Worm (Caenorhabditis elegans) whole organism, L4 larva: ENCODE data around the gene F57G8.7.

ENCODE experiments used
- F26F4.8 ChIP-seq: fragments of 200-800 bp; sonication (Bioruptor generic); conservative IDR thresholded peaks from 2 replicates; pipeline ENCODE4 v1.3.6; 2022; ENCODE audit warnings: missing genetic modification characterization, missing compliant biosample characterization
- F37D6.2 ChIP-seq: sonication (generic microtip); optimal IDR thresholded peaks from 2 replicates; lab custom pipeline; 2016; ENCODE audit warnings: mild to moderate bottlenecking, missing genetic modification characterization, missing compliant biosample characterization
- F44E2.7 ChIP-seq: fragments of 200-800 bp; sonication (Bioruptor generic); IDR thresholded peaks from 2 replicates; pipeline ENCODE4 v2.1.2; 2022; ENCODE audit warnings: missing genetic modification characterization, missing compliant biosample characterization
- T26A8.4 ChIP-seq: fragments of 200-800 bp; sonication (Bioruptor generic); IDR thresholded peaks from 2 replicates; pipeline ENCODE4 v1.3.6; 2022; ENCODE audit warnings: missing genetic modification characterization, missing compliant biosample characterization
- Y75B8A.6 ChIP-seq: fragments of 200-800 bp; sonication (Bioruptor generic); IDR thresholded peaks from 2 replicates; pipeline ENCODE4 v1.3.6; 2022; ENCODE audit warnings: missing genetic modification reagents, missing genetic modification characterization, missing compliant biosample characterization
- ZK337.2 ChIP-seq: fragments of 200-800 bp; sonication (Bioruptor generic); IDR thresholded peaks from 2 replicates; pipeline ENCODE4 v1.3.6; 2022; ENCODE audit warnings: missing genetic modification reagents, missing genetic modification characterization, missing compliant biosample characterization
- ZK546.5 ChIP-seq, 2 experiments: sonication (generic microtip); optimal IDR thresholded peaks; 2 replicates each; lab custom pipeline; 2017; ENCODE audit warnings: missing biosample characterization in 2 of 2, missing genetic modification characterization in 2 of 2
- ama-1 ChIP-seq: fragments of 150-350 bp; optimal IDR thresholded peaks from 2 replicates; lab custom pipeline; 2014; ENCODE audit warnings: inconsistent platforms, mixed read lengths
- ceh-28 ChIP-seq: fragments of 150-350 bp; optimal IDR thresholded peaks from 2 replicates; lab custom pipeline; 2014; ENCODE audit warnings: missing biosample characterization, missing genetic modification reagents, missing genetic modification characterization
- ceh-44 ChIP-seq: fragments of 200-800 bp; sonication (Bioruptor generic); IDR thresholded peaks from 2 replicates; pipeline ENCODE4 v1.3.6; 2022; ENCODE audit warnings: missing genetic modification reagents, missing genetic modification characterization, missing compliant biosample characterization
- ceh-82 ChIP-seq: sonication (generic microtip); optimal IDR thresholded peaks from 2 replicates; lab custom pipeline; 2017; ENCODE audit warnings: missing biosample characterization, missing genetic modification characterization
- ctbp-1 ChIP-seq: fragments of 200-800 bp; sonication (Bioruptor generic); IDR thresholded peaks from 2 replicates; pipeline ENCODE4 v1.3.6; 2022; ENCODE audit warnings: missing genetic modification reagents, missing genetic modification characterization, missing compliant biosample characterization
- daf-8 ChIP-seq: fragments of 200-800 bp; sonication (Bioruptor generic); IDR thresholded peaks from 2 replicates; pipeline ENCODE4 v1.3.6; 2022; ENCODE audit warnings: missing genetic modification characterization, missing compliant biosample characterization
- dmd-6 ChIP-seq: fragments of 200-800 bp; sonication (Bioruptor generic); IDR thresholded peaks from 2 replicates; pipeline ENCODE4 v1.3.6; 2022; ENCODE audit warnings: missing genetic modification reagents, missing genetic modification characterization, missing compliant biosample characterization
- dmd-8 ChIP-seq: fragments of 200-800 bp; sonication (Bioruptor generic); IDR thresholded peaks from 2 replicates; pipeline ENCODE4 v1.3.6; 2022; ENCODE audit warnings: missing genetic modification characterization, missing compliant biosample characterization
- gei-8 ChIP-seq: fragments of 200-800 bp; sonication (Bioruptor generic); optimal IDR thresholded peaks from 2 replicates; lab custom pipeline; 2018; ENCODE audit warnings: mild to moderate bottlenecking, missing genetic modification characterization, missing compliant biosample characterization
- hif-1 ChIP-seq, 2 experiments: sonication (generic microtip); optimal IDR thresholded peaks; 2 replicates each; lab custom pipeline; 2016 to 2017; ENCODE audit warnings: missing compliant biosample characterization in 2 of 2, missing genetic modification characterization in 2 of 2, missing genetic modification reagents in 2 of 2, missing genotype in 2 of 2, mild to moderate bottlenecking in 1 of 2
- hmg-1.1 ChIP-seq: fragments of 200-800 bp; sonication (Bioruptor generic); IDR thresholded peaks from 2 replicates; pipeline ENCODE4 v1.3.6; 2022; ENCODE audit warnings: missing genetic modification reagents, missing genetic modification characterization, missing compliant biosample characterization
- lim-7 ChIP-seq: fragments of 200-800 bp; sonication (Bioruptor generic); IDR thresholded peaks from 2 replicates; pipeline ENCODE4 v1.3.6; 2022; ENCODE audit warnings: missing genetic modification characterization, missing compliant biosample characterization
- lin-1 ChIP-seq: fragments of 200-800 bp; sonication (Bioruptor generic); IDR thresholded peaks from 2 replicates; pipeline ENCODE4 v1.3.6; 2022; ENCODE audit warnings: missing genetic modification reagents, missing genetic modification characterization, missing compliant biosample characterization
- lir-3 ChIP-seq: sonication (generic microtip); optimal IDR thresholded peaks from 2 replicates; lab custom pipeline; 2016; ENCODE audit warnings: mild to moderate bottlenecking, missing genetic modification characterization, missing compliant biosample characterization
- lsy-2 ChIP-seq, 2 experiments: fragments of 150-350 bp in 1 of 2; sonication (generic microtip) in 1 of 2; optimal IDR thresholded peaks; 2 replicates each; lab custom pipeline; 2014 to 2017; ENCODE audit warnings: missing biosample characterization in 2 of 2, missing genetic modification characterization in 2 of 2
- madf-5 ChIP-seq, 2 experiments: fragments of 200-800 bp; sonication (Bioruptor generic); IDR thresholded peaks; 2 replicates each; pipeline ENCODE4 v1.3.6; 2022; ENCODE audit warnings: missing compliant biosample characterization in 2 of 2, missing genetic modification characterization in 2 of 2
- mep-1 ChIP-seq: fragments of 150-350 bp; sonication (generic microtip); optimal IDR thresholded peaks from 3 replicates; lab custom pipeline; 2014; ENCODE audit warnings: missing biosample characterization, missing genetic modification characterization
- mxl-2 ChIP-seq: fragments of 200-800 bp; sonication (Bioruptor generic); conservative IDR thresholded peaks from 2 replicates; pipeline ENCODE4 v1.3.6; 2022; ENCODE audit warnings: missing genetic modification reagents, missing genetic modification characterization, missing compliant biosample characterization
- nhr-102 ChIP-seq: sonication (generic microtip); optimal IDR thresholded peaks from 2 replicates; lab custom pipeline; 2016; ENCODE audit warnings: mild to moderate bottlenecking, missing genetic modification characterization, moderate library complexity, missing compliant biosample characterization
- nhr-11 ChIP-seq: fragments of 150-350 bp; optimal IDR thresholded peaks from 2 replicates; lab custom pipeline; 2014; ENCODE audit warnings: missing biosample characterization, missing genetic modification characterization
- nhr-111 ChIP-seq: fragments of 200-800 bp; sonication (Bioruptor generic); optimal IDR thresholded peaks from 2 replicates; lab custom pipeline; 2018; ENCODE audit warnings: mild to moderate bottlenecking, missing genetic modification characterization, missing compliant biosample characterization
- nhr-237 ChIP-seq: sonication (generic microtip); optimal IDR thresholded peaks from 2 replicates; lab custom pipeline; 2017; ENCODE audit warnings: missing biosample characterization, missing genetic modification characterization
- nhr-48 ChIP-seq: sonication (generic microtip); optimal IDR thresholded peaks from 2 replicates; lab custom pipeline; 2016; ENCODE audit warnings: mild to moderate bottlenecking, missing genetic modification characterization, missing compliant biosample characterization
- nhr-6 ChIP-seq: fragments of 150-350 bp; optimal IDR thresholded peaks from 2 replicates; lab custom pipeline; 2014; ENCODE audit warnings: missing biosample characterization, missing genetic modification characterization
- nhr-76 ChIP-seq: fragments of 150-350 bp; optimal IDR thresholded peaks from 2 replicates; lab custom pipeline; 2014; ENCODE audit warnings: missing biosample characterization, missing genetic modification characterization
- nhr-77 ChIP-seq: fragments of 150-350 bp; optimal IDR thresholded peaks from 2 replicates; lab custom pipeline; 2014; ENCODE audit warnings: missing biosample characterization, missing genetic modification characterization
- rbr-2 ChIP-seq: sonication (generic microtip); optimal IDR thresholded peaks from 2 replicates; lab custom pipeline; 2016; ENCODE audit warnings: missing genotype, missing genetic modification characterization, missing compliant biosample characterization
- snpc-4 ChIP-seq: fragments of 150-350 bp; optimal IDR thresholded peaks from 2 replicates; lab custom pipeline; 2014; ENCODE audit warnings: missing biosample characterization, missing genetic modification characterization
- tag-97 ChIP-seq: fragments of 200-800 bp; sonication (Bioruptor generic); IDR thresholded peaks from 2 replicates; pipeline ENCODE4 v1.3.6; 2022; ENCODE audit warnings: missing genetic modification characterization, missing compliant biosample characterization
- unc-130 ChIP-seq: sonication (generic microtip); optimal IDR thresholded peaks from 2 replicates; lab custom pipeline; 2016; ENCODE audit warnings: missing genetic modification reagents, missing genetic modification characterization, missing compliant biosample characterization
- unc-62 ChIP-seq, 3 experiments: fragments of 150-350 bp in 1 of 3; sonication (generic microtip); optimal IDR thresholded peaks in 2 of 3; peaks in 1 of 3; 1 replicate in 1 of 3; 2 replicates in 2 of 3; lab custom pipeline; 2014 to 2017; ENCODE audit warnings: missing biosample characterization in 3 of 3, missing genetic modification characterization in 3 of 3, missing genetic modification reagents in 3 of 3, missing genotype in 1 of 3
- zfp-2 ChIP-seq: sonication (generic microtip); optimal IDR thresholded peaks from 2 replicates; lab custom pipeline; 2016; ENCODE audit warnings: mild to moderate bottlenecking, missing genetic modification characterization, missing compliant biosample characterization
- zfp-3 ChIP-seq: fragments of 200-800 bp; sonication (Bioruptor generic); conservative IDR thresholded peaks from 2 replicates; pipeline ENCODE4 v1.3.6; 2022; ENCODE audit warnings: missing genetic modification reagents, missing genetic modification characterization, missing compliant biosample characterization
- zip-2 ChIP-seq: fragments of 150-350 bp; optimal IDR thresholded peaks from 2 replicates; lab custom pipeline; 2014; ENCODE audit warnings: missing biosample characterization, missing genetic modification characterization
- ztf-7 ChIP-seq: fragments of 150-350 bp; optimal IDR thresholded peaks from 2 replicates; lab custom pipeline; 2014; ENCODE audit warnings: missing biosample characterization, missing genetic modification characterization

Gene F57G8.7

ce11 chrV:16328849-16329248 lies at the start of gene F57G8.7:
Gene F57G8.7, plus strand, starts transcription at chrV:16329149.
- TF ChIP-seq tag-97 (GFP tag; lab: Robert Waterston, UW) (no peak), hif-1 (tag; optimal IDR thresholded peaks at IDR 0.05; lab: Kevin White, UChicago) (no peak), lir-3 (tag; lab: Kevin White, UChicago) (no peak), nhr-77 (tag; lab: Kevin White, UChicago) (no peak), ceh-44 (GFP tag; lab: Robert Waterston, UW) (no peak), madf-5 (GFP tag; IDR thresholded peaks at IDR 0.05; lab: Robert Waterston, UW) (no peak), ZK337.2 (GFP tag; lab: Robert Waterston, UW) (no peak), daf-8 (GFP tag; lab: Robert Waterston, UW) (no peak), ctbp-1 (GFP tag; lab: Robert Waterston, UW) (no peak), nhr-102 (tag; lab: Kevin White, UChicago) (no peak), F44E2.7 (GFP tag; lab: Robert Waterston, UW) (no peak)

- TF ChIP-seq zip-2 (tag; lab: Kevin White, UChicago) (no peak), nhr-76 (tag; lab: Kevin White, UChicago) (no peak), gei-8 (GFP tag; lab: Kevin White, UChicago) (no peak), hmg-1.1 (GFP tag; lab: Robert Waterston, UW) (no peak), ceh-82 (tag; lab: Kevin White, UChicago) (no peak), daf-8 (GFP tag; lab: Robert Waterston, UW) (no peak)
Measured at ce11 chrV:16282147-16282546, 46.8 kb upstream of the F57G8.7 start, which contains the start of gene F28G4.2. Gene F28G4.2, minus strand, starts transcription at chrV:16282321.

- TF ChIP-seq unc-62 (GFP tag; optimal IDR thresholded peaks at IDR 0.05 in 1 of 2; lab: Kevin White, UChicago) (peak in 1 of 2 experiments; percentile 66), unc-62 (tag; optimal IDR thresholded peaks at IDR 0.05; lab: Kevin White, UChicago) (no peak), T26A8.4 (GFP tag; lab: Robert Waterston, UW) (no peak)
Measured at ce11 chrV:16285794-16286193, 43.2 kb upstream of the F57G8.7 start, which contains the start of gene F28G4.4. Gene F28G4.4, minus strand, starts transcription at chrV:16285894.

ce11 chrV:16287619-16288018 lies 41.3 kb upstream of the F57G8.7 start, which contains the start of gene F28G4.3:
Gene F28G4.3, minus strand, starts transcription at chrV:16287719.
- TF ChIP-seq nhr-237: no peak
- no peak for TF ChIP-seq Y75B8A.6 (GFP tag; lab: Robert Waterston, UW)
- TF ChIP-seq lim-7 (GFP tag; lab: Robert Waterston, UW): no peak
- TF ChIP-seq ztf-7 (tag; lab: Kevin White, UChicago): no peak
- no peak for TF ChIP-seq mxl-2 (GFP tag; lab: Robert Waterston, UW)
- TF ChIP-seq nhr-111: no peak
- TF ChIP-seq zip-2 (tag; lab: Kevin White, UChicago): no peak
- no peak for TF ChIP-seq zfp-3 (GFP tag; lab: Robert Waterston, UW)
- no peak for TF ChIP-seq nhr-48
- TF ChIP-seq unc-130 (GFP tag; lab: Kevin White, UChicago): no peak
- no peak for TF ChIP-seq ceh-28
- no peak for TF ChIP-seq lin-1 (GFP tag; lab: Robert Waterston, UW)

- TF ChIP-seq dmd-6 (GFP tag; lab: Robert Waterston, UW) (peak; percentile 75), dmd-8 (no peak)
Measured at ce11 chrV:16292409-16292808, 36.5 kb upstream of the F57G8.7 start, which contains the start of gene oac-5. Gene oac-5, plus strand, starts transcription at chrV:16292709.

ce11 chrV:16297070-16297469 lies 31.9 kb upstream of the F57G8.7 start, which contains the start of gene srbc-83:
Gene srbc-83, plus strand, starts transcription at chrV:16297370.
- no peak for TF ChIP-seq nhr-11 (tag; lab: Kevin White, UChicago)
- no peak for TF ChIP-seq F26F4.8 (GFP tag; lab: Robert Waterston, UW)
- TF ChIP-seq mep-1 (tag; lab: Kevin White, UChicago): no peak
- TF ChIP-seq ZK546.5 (tag; optimal IDR thresholded peaks at IDR 0.05; lab: Kevin White, UChicago): no peak
- no peak for TF ChIP-seq lir-3 (tag; lab: Kevin White, UChicago)
- TF ChIP-seq ZK337.2 (GFP tag; lab: Robert Waterston, UW): no peak
- TF ChIP-seq nhr-6 (tag; lab: Kevin White, UChicago): no peak
- TF ChIP-seq F37D6.2: no peak
- no peak for TF ChIP-seq lsy-2 (tag; optimal IDR thresholded peaks at IDR 0.05; lab: Kevin White, UChicago)
- TF ChIP-seq F44E2.7 (GFP tag; lab: Robert Waterston, UW): no peak
- TF ChIP-seq snpc-4: no peak
- TF ChIP-seq ama-1 (lab: Kevin White, UChicago): no peak
- no peak for TF ChIP-seq rbr-2 (tag; lab: Kevin White, UChicago)
- TF ChIP-seq unc-130 (GFP tag; lab: Kevin White, UChicago): no peak
- no peak for TF ChIP-seq zfp-2 (tag; lab: Kevin White, UChicago)
- no peak for TF ChIP-seq zip-2 (tag; lab: Kevin White, UChicago)
- TF ChIP-seq gei-8 (GFP tag; lab: Kevin White, UChicago): no peak
- no peak for TF ChIP-seq T26A8.4 (GFP tag; lab: Robert Waterston, UW)
- no peak for TF ChIP-seq ztf-7 (tag; lab: Kevin White, UChicago)
